Fruit fly (Drosophila melanogaster) whole organism, embryonic: ENCODE data around the gene CG42699.

Experiments
- CG11560 ChIP-seq: fragments of 200-800 bp; sonication (Bioruptor generic); IDR thresholded peaks from 3 replicates; pipeline ENCODE4 v1.3.6; 2022; ENCODE audit warnings: missing biosample characterization, missing genetic modification characterization
- CG13424 ChIP-seq: fragments of 200-800 bp; sonication (Bioruptor generic); optimal IDR thresholded peaks from 2 replicates; lab custom pipeline; 2019; ENCODE audit warnings: missing biosample characterization, mild to moderate bottlenecking, missing genetic modification characterization, moderate library complexity
- CG15269 ChIP-seq: fragments of 200-800 bp; sonication (Bioruptor generic); optimal IDR thresholded peaks from 2 replicates; lab custom pipeline; 2018; ENCODE audit warnings: missing biosample characterization, mild to moderate bottlenecking, missing genetic modification characterization, moderate library complexity
- CG1792 ChIP-seq: fragments of 200-800 bp; sonication (Bioruptor generic); optimal IDR thresholded peaks from 2 replicates; lab custom pipeline; 2016; ENCODE audit warnings: missing biosample characterization, missing genetic modification characterization
- CG18619 ChIP-seq: fragments of 200-800 bp; sonication (Bioruptor generic); optimal IDR thresholded peaks from 3 replicates; lab custom pipeline; 2017; ENCODE audit warnings: missing biosample characterization, mild to moderate bottlenecking, missing genetic modification characterization
- CG2116 ChIP-seq: fragments of 200-800 bp; sonication (Bioruptor generic); optimal IDR thresholded peaks from 3 replicates; lab custom pipeline; 2018; ENCODE audit warnings: missing biosample characterization, mild to moderate bottlenecking, missing genetic modification characterization
- CG2875 ChIP-seq: fragments of 200-800 bp; sonication (Bioruptor generic); optimal IDR thresholded peaks from 2 replicates; lab custom pipeline; 2017; ENCODE audit warnings: missing biosample characterization, mild to moderate bottlenecking, missing genetic modification characterization, missing genetic modification reagents
- CG30431 ChIP-seq: fragments of 200-800 bp; sonication (Bioruptor generic); optimal IDR thresholded peaks from 2 replicates; lab custom pipeline; 2017; ENCODE audit warnings: missing biosample characterization, missing genetic modification characterization
- CG32532 ChIP-seq: fragments of 200-800 bp; sonication (Bioruptor generic); IDR thresholded peaks from 2 replicates; pipeline ENCODE4 v1.3.6; 2022; ENCODE audit warnings: missing biosample characterization, missing genetic modification characterization
- CG32772 ChIP-seq: fragments of 200-800 bp; sonication (Bioruptor generic); IDR thresholded peaks from 2 replicates; pipeline ENCODE4 v1.3.6; 2022; ENCODE audit warnings: missing biosample characterization, missing genetic modification characterization
- CG4617 ChIP-seq: fragments of 200-800 bp; sonication (Bioruptor generic); optimal IDR thresholded peaks from 3 replicates; lab custom pipeline; 2016; ENCODE audit warnings: missing biosample characterization, missing genetic modification characterization, borderline replicate concordance
- CG4820 ChIP-seq: fragments of 200-800 bp; sonication (Bioruptor generic); optimal IDR thresholded peaks from 3 replicates; lab custom pipeline; 2016; ENCODE audit warnings: missing biosample characterization, missing genetic modification characterization
- CG6254 ChIP-seq: fragments of 200-800 bp; sonication (Bioruptor generic); optimal IDR thresholded peaks from 3 replicates; lab custom pipeline; 2017; ENCODE audit warnings: mild to moderate bottlenecking, missing biosample characterization, missing genetic modification reagents, missing genetic modification characterization
- CG6689 ChIP-seq: fragments of 200-800 bp; sonication (Bioruptor generic); IDR thresholded peaks from 2 replicates; pipeline ENCODE4 v1.3.6; 2022; ENCODE audit warnings: missing biosample characterization, missing genetic modification characterization
- CG8478 ChIP-seq: fragments of >200 bp; optimal IDR thresholded peaks from 2 replicates; lab custom pipeline; 2018
- CG8944 ChIP-seq: fragments of 200-800 bp; sonication (Bioruptor generic); optimal IDR thresholded peaks from 3 replicates; lab custom pipeline; 2016; ENCODE audit warnings: missing biosample characterization, missing genetic modification characterization
- CG9437 ChIP-seq: fragments of 200-800 bp; sonication (Bioruptor generic); optimal IDR thresholded peaks from 2 replicates; lab custom pipeline; 2018; ENCODE audit warnings: missing biosample characterization, mild to moderate bottlenecking, missing genetic modification characterization
- Fer3 ChIP-seq: fragments of 200-800 bp; sonication (Bioruptor generic); optimal IDR thresholded peaks from 2 replicates; lab custom pipeline; 2018; ENCODE audit warnings: missing biosample characterization, mild to moderate bottlenecking, missing genetic modification characterization, moderate library complexity
- GATAe ChIP-seq: fragments of 200-800 bp; sonication (Bioruptor generic); conservative IDR thresholded peaks from 2 replicates; pipeline ENCODE4 v1.3.6; 2022; ENCODE audit warnings: missing biosample characterization, missing genetic modification characterization
- Hr51 ChIP-seq, 2 experiments: fragments of 200-800 bp; sonication (Bioruptor generic); optimal IDR thresholded peaks; 2 replicates in 1 of 2; 3 replicates in 1 of 2; lab custom pipeline; 2016 to 2018; ENCODE audit warnings: missing biosample characterization in 2 of 2, missing genetic modification characterization in 2 of 2, mild to moderate bottlenecking in 1 of 2, moderate library complexity in 1 of 2
- MBD-R2 ChIP-seq: fragments of 200-800 bp; sonication (Bioruptor generic); IDR thresholded peaks from 2 replicates; pipeline ENCODE4 v1.3.6; 2022; ENCODE audit warnings: missing biosample characterization, missing genetic modification characterization
- Max ChIP-seq: fragments of 200-800 bp; sonication (Bioruptor generic); optimal IDR thresholded peaks from 2 replicates; lab custom pipeline; 2016; ENCODE audit warnings: missing biosample characterization, mild to moderate bottlenecking, missing genetic modification characterization
- Six4 ChIP-seq: fragments of 200-800 bp; sonication (Bioruptor generic); optimal IDR thresholded peaks from 2 replicates; lab custom pipeline; 2016; ENCODE audit warnings: missing biosample characterization, missing genetic modification characterization
- Ssrp ChIP-seq: fragments of 200-800 bp; sonication (Bioruptor generic); optimal IDR thresholded peaks from 2 replicates; lab custom pipeline; 2018; ENCODE audit warnings: missing biosample characterization, mild to moderate bottlenecking, missing genetic modification characterization, moderate library complexity
- abd-A ChIP-seq: fragments of 200-800 bp; sonication (Bioruptor generic); optimal IDR thresholded peaks from 3 replicates; lab custom pipeline; 2019; ENCODE audit warnings: missing biosample characterization, mild to moderate bottlenecking, missing genetic modification characterization, moderate library complexity
- crp ChIP-seq, 2 experiments: fragments of 200-800 bp; sonication (Bioruptor generic); optimal IDR thresholded peaks; 2 replicates in 1 of 2; 3 replicates in 1 of 2; lab custom pipeline; 2017; ENCODE audit warnings: missing biosample characterization in 2 of 2, missing genetic modification characterization in 2 of 2, mild to moderate bottlenecking in 1 of 2, moderate library complexity in 1 of 2
- cwo ChIP-seq: fragments of 200-800 bp; sonication (Bioruptor generic); optimal IDR thresholded peaks from 3 replicates; lab custom pipeline; 2017; ENCODE audit warnings: missing biosample characterization, missing genetic modification characterization, mild to moderate bottlenecking, moderate library complexity, missing genetic modification reagents
- dati ChIP-seq: fragments of 200-800 bp; sonication (Bioruptor generic); IDR thresholded peaks from 2 replicates; pipeline ENCODE4 v1.3.6; 2022; ENCODE audit warnings: missing biosample characterization, missing genetic modification characterization
- ftz-f1 ChIP-seq: fragments of 200-800 bp; sonication (Bioruptor generic); optimal IDR thresholded peaks from 2 replicates; lab custom pipeline; 2016; ENCODE audit warnings: missing biosample characterization, missing genetic modification characterization
- gcm2 ChIP-seq: fragments of 200-800 bp; sonication (Bioruptor generic); optimal IDR thresholded peaks from 2 replicates; lab custom pipeline; 2016; ENCODE audit warnings: missing biosample characterization, missing genetic modification characterization
- gro ChIP-seq: fragments of 200-800 bp; sonication (Bioruptor generic); optimal IDR thresholded peaks from 2 replicates; lab custom pipeline; 2016; ENCODE audit warnings: missing biosample characterization, missing genetic modification characterization
- ken ChIP-seq: fragments of 200-800 bp; sonication (Bioruptor generic); IDR thresholded peaks from 3 replicates; pipeline ENCODE4 v1.3.6; 2022; ENCODE audit warnings: missing biosample characterization, missing genetic modification characterization
- lov ChIP-seq, 2 experiments: fragments of 200-800 bp in 1 of 2; fragments of >200 bp in 1 of 2; sonication (Bioruptor generic) in 1 of 2; IDR thresholded peaks in 1 of 2; optimal IDR thresholded peaks in 1 of 2; 2 replicates in 1 of 2; 3 replicates in 1 of 2; pipeline versions ENCODE4 v1.3.6 to Lab custom; 2017 to 2022; ENCODE audit warnings: missing biosample characterization in 1 of 2, missing genetic modification characterization in 1 of 2
- nerfin-2 ChIP-seq: fragments of 200-800 bp; sonication (Bioruptor generic); IDR thresholded peaks from 2 replicates; pipeline ENCODE4 v1.3.6; 2022; ENCODE audit warnings: missing biosample characterization, missing genetic modification characterization; ENCODE audit not compliant: partially characterized antibody
- odd ChIP-seq: fragments of 200-800 bp; sonication (Bioruptor generic); optimal IDR thresholded peaks from 2 replicates; lab custom pipeline; 2017; ENCODE audit warnings: missing biosample characterization, mild to moderate bottlenecking, missing genetic modification characterization
- pan ChIP-seq, 4 experiments: fragments of >200 bp in 3 of 4; fragments of 200-800 bp in 1 of 4; sonication (Bioruptor generic) in 1 of 4; optimal IDR thresholded peaks in 3 of 4; IDR thresholded peaks in 1 of 4; 2 replicates each; pipeline versions ENCODE4 v1.3.6 to Lab custom; 2017 to 2022; ENCODE audit warnings: missing biosample characterization in 2 of 4, missing genetic modification characterization in 2 of 4, mixed read lengths in 1 of 4
- pb ChIP-seq: fragments of 200-800 bp; sonication (Bioruptor generic); optimal IDR thresholded peaks from 3 replicates; lab custom pipeline; 2016; ENCODE audit warnings: missing biosample characterization, missing genetic modification characterization
- phol ChIP-seq: fragments of 200-800 bp; sonication (Bioruptor generic); optimal IDR thresholded peaks from 3 replicates; lab custom pipeline; 2018; ENCODE audit warnings: missing biosample characterization, mild to moderate bottlenecking, missing genetic modification characterization, moderate library complexity
- pnt ChIP-seq: fragments of 200-800 bp; sonication (Bioruptor generic); optimal IDR thresholded peaks from 3 replicates; lab custom pipeline; 2016; ENCODE audit warnings: missing biosample characterization, missing genetic modification characterization
- repo ChIP-seq: fragments of 200-800 bp; sonication (Bioruptor generic); optimal IDR thresholded peaks from 2 replicates; lab custom pipeline; 2016; ENCODE audit warnings: missing biosample characterization, missing genetic modification characterization
- ssp ChIP-seq: fragments of 200-800 bp; sonication (Bioruptor generic); IDR thresholded peaks from 2 replicates; pipeline ENCODE4 v1.3.6; 2022; ENCODE audit warnings: missing biosample characterization, missing genetic modification characterization
- stwl ChIP-seq: fragments of 200-800 bp; sonication (Bioruptor generic); optimal IDR thresholded peaks from 3 replicates; lab custom pipeline; 2018; ENCODE audit warnings: missing biosample characterization, mild to moderate bottlenecking, missing genetic modification characterization, moderate library complexity
- sug ChIP-seq: fragments of 200-800 bp; optimal IDR thresholded peaks from 2 replicates; lab custom pipeline; 2019; ENCODE audit warnings: missing biosample characterization, mild to moderate bottlenecking, missing genetic modification characterization, moderate library complexity
- toy ChIP-seq: fragments of 200-800 bp; sonication (Bioruptor generic); IDR thresholded peaks from 2 replicates; pipeline ENCODE4 v1.3.6; 2022; ENCODE audit warnings: missing biosample characterization, missing genetic modification characterization
- trh ChIP-seq: fragments of 200-800 bp; sonication (Bioruptor generic); optimal IDR thresholded peaks from 2 replicates; lab custom pipeline; 2016; ENCODE audit warnings: missing biosample characterization, missing genetic modification characterization
- wor ChIP-seq: fragments of 200-800 bp; sonication (Bioruptor generic); IDR thresholded peaks from 2 replicates; pipeline ENCODE4 v1.3.6; 2022; ENCODE audit warnings: missing biosample characterization, missing genetic modification characterization

The CG42699 gene

DNA sequence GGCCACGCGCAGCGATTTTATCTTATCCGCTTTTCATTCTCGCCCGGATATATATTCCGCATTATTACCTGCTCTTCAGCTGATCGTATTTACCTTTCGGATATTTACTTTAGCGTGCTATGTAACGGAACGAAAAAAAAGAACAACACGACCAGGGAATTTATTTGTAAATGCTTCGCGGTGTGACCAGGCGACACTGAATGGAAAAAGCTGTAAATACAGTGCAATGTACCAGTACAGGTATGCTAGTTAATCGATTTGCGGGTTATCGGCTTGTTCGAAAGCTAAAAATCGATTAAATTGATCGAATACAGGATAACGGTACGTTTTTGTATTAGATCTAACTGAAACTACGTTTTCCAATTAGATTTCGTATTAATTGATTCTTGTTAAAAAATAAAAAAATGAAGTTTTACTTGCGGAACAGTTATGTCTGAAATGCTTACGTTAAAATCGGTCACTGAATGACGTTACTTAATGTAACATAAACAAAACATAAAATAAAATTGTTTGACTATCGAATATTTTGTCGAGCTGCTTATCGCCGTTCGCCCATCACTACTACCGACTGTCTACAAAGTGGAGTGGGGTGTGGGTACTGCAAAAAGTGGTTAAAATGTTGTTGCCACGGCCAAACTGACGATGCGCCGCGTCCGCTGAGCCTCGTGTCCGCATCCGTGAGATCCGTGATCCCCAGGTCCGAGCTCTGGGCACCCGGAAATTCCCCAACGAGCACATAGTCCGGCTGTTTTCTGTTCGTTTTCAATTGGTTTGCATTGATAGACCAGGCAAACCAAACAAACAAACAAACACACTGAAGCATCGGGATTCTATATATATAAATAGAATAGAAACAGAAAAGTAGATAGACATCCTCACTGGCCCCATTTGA lies at the start of gene CG42699, which contains the start of gene MAPk-Ak2 (continued):
- TF ChIP-seq pan (optimal IDR thresholded peaks at IDR 0.05; lab: Kevin White, UChicago) (no peak), pan (GFP tag; optimal IDR thresholded peaks at IDR 0.05 in 1 of 2, IDR thresholded peaks at IDR 0.05 in 1 of 2) (peak in 1 of 2 experiments; percentile 69), MBD-R2 (GFP tag; lab: Robert Waterston, UW) (peak; percentile 34; the same call in 1 of the 2 replicates), pnt (peak; percentile 64), CG1792 (GFP tag; lab: Kevin White, UChicago) (peak; percentile 80), dati (GFP tag; lab: Robert Waterston, UW) (no peak), CG6254 (GFP tag; lab: Kevin White, UChicago) (peak; percentile 38), abd-A (tag; lab: Kevin White, UChicago) (peak; percentile 50), ssp (no peak; the same call in 1 of the 2 replicates), Hr51 (GFP tag; optimal IDR thresholded peaks at IDR 0.05; lab: Kevin White, UChicago) (peak; percentile 33 to 72), sug (tag; lab: Kevin White, UChicago) (peak; percentile 76), Max (GFP tag; lab: Kevin White, UChicago) (peak; percentile 71), CG8478 (lab: Kevin White, UChicago) (no peak), Six4 (peak; percentile 47), CG32772 (GFP tag; lab: Robert Waterston, UW) (peak; percentile 45; the same call in 1 of the 2 replicates), ftz-f1 (GFP tag; lab: Kevin White, UChicago) (no peak), Ssrp (tag; lab: Kevin White, UChicago) (no peak), CG8944 (GFP tag; lab: Kevin White, UChicago) (peak; percentile 68), CG9437 (GFP tag; lab: Kevin White, UChicago) (peak; percentile 92), phol (tag; lab: Kevin White, UChicago) (peak; percentile 20), CG11560 (peak; percentile 98), CG32532 (peak; percentile 55), stwl (tag; lab: Kevin White, UChicago) (peak; percentile 63), toy (GFP tag; lab: Robert Waterston, UW) (peak; percentile 40; the same call in 1 of the 2 replicates), repo (GFP tag; lab: Kevin White, UChicago) (peak; percentile 75), wor (GFP tag; lab: Robert Waterston, UW) (no peak), CG18619 (GFP tag; lab: Kevin White, UChicago) (peak; percentile 85), CG15269 (tag; lab: Kevin White, UChicago) (peak; percentile 75), odd (peak; percentile 78), CG13424 (tag; lab: Kevin White, UChicago) (peak; percentile 71), CG4617 (GFP tag; lab: Kevin White, UChicago) (peak; percentile 47), GATAe (0 out of 2 replicates have a peak, but pooled peaks have one; percentile 26), ken (GFP tag; lab: Robert Waterston, UW) (no peak), CG4820 (GFP tag; lab: Kevin White, UChicago) (peak; percentile 43), CG2116 (peak; percentile 96), CG6689 (0 out of 2 replicates have a peak, but pooled peaks have one; percentile 31), gro (GFP tag; lab: Kevin White, UChicago) (peak; percentile 72), Fer3 (tag; lab: Kevin White, UChicago) (peak; percentile 82), nerfin-2 (GFP tag; lab: Robert Waterston, UW) (peak; percentile 84), cwo (peak; percentile 62), trh (GFP tag; lab: Kevin White, UChicago) (peak; percentile 57), CG2875 (GFP tag; lab: Kevin White, UChicago) (peak; percentile 88), crp (GFP tag; optimal IDR thresholded peaks at IDR 0.05; lab: Kevin White, UChicago) (peak in 1 of 2 experiments; percentile 56), pb (peak; percentile 75), lov (optimal IDR thresholded peaks at IDR 0.05; lab: Kevin White, UChicago) (no peak), lov (GFP tag; IDR thresholded peaks at IDR 0.05; lab: Robert Waterston, UW) (peak; percentile 61; the same call in 1 of the 3 replicates), CG30431 (GFP tag; lab: Kevin White, UChicago) (no peak), gcm2 (GFP tag; lab: Kevin White, UChicago) (peak; percentile 26)
